Fruit fly (Drosophila melanogaster) whole organism, embryonic: Measurements from ENCODE around the gene mRpL3.

Experiments used
- Adf1 ChIP-seq: fragments of 200-800 bp; sonication (Bioruptor generic); IDR thresholded peaks from 2 replicates; pipeline ENCODE4 v1.3.6; 2022; ENCODE audit warnings: missing biosample characterization, missing genetic modification characterization
- Atf-2 ChIP-seq: fragments of 200-800 bp; sonication (Bioruptor generic); optimal IDR thresholded peaks from 2 replicates; lab custom pipeline; 2016; ENCODE audit warnings: missing biosample characterization, missing genetic modification characterization
- CG10321 ChIP-seq: fragments of 200-800 bp; sonication (Bioruptor generic); IDR thresholded peaks from 2 replicates; pipeline ENCODE4 v1.3.6; 2022; ENCODE audit warnings: missing biosample characterization, missing genetic modification characterization
- CG11247 ChIP-seq: fragments of 200-800 bp; sonication (Bioruptor generic); IDR thresholded peaks from 2 replicates; pipeline ENCODE4 v1.3.6; 2022; ENCODE audit warnings: missing biosample characterization, missing genetic modification characterization
- CG11560 ChIP-seq: fragments of 200-800 bp; sonication (Bioruptor generic); IDR thresholded peaks from 3 replicates; pipeline ENCODE4 v1.3.6; 2022; ENCODE audit warnings: missing biosample characterization, missing genetic modification characterization
- CG13424 ChIP-seq: fragments of 200-800 bp; sonication (Bioruptor generic); optimal IDR thresholded peaks from 2 replicates; lab custom pipeline; 2019; ENCODE audit warnings: missing biosample characterization, mild to moderate bottlenecking, missing genetic modification characterization, moderate library complexity
- CG13624 ChIP-seq: fragments of 200-800 bp; sonication (Bioruptor generic); optimal IDR thresholded peaks from 2 replicates; lab custom pipeline; 2016; ENCODE audit warnings: missing biosample characterization, missing genetic modification characterization
- CG13775 ChIP-seq: fragments of 200-800 bp; sonication (Bioruptor generic); optimal IDR thresholded peaks from 3 replicates; lab custom pipeline; 2017; ENCODE audit warnings: missing biosample characterization, mild to moderate bottlenecking, missing genetic modification characterization
- CG15269 ChIP-seq: fragments of 200-800 bp; sonication (Bioruptor generic); optimal IDR thresholded peaks from 2 replicates; lab custom pipeline; 2018; ENCODE audit warnings: missing biosample characterization, mild to moderate bottlenecking, missing genetic modification characterization, moderate library complexity
- CG15514 ChIP-seq: fragments of 200-800 bp; sonication (Bioruptor generic); optimal IDR thresholded peaks from 3 replicates; lab custom pipeline; 2017; ENCODE audit warnings: missing biosample characterization, missing genetic modification characterization, mild to moderate bottlenecking, moderate library complexity, missing genetic modification reagents
- CG1603 ChIP-seq: fragments of 200-800 bp; sonication (Bioruptor generic); optimal IDR thresholded peaks from 2 replicates; lab custom pipeline; 2019; ENCODE audit warnings: missing biosample characterization, mild to moderate bottlenecking, missing genetic modification characterization, moderate library complexity
- CG1647 ChIP-seq: fragments of 200-800 bp; sonication (Bioruptor generic); optimal IDR thresholded peaks from 3 replicates; lab custom pipeline; 2016; ENCODE audit warnings: missing biosample characterization, missing genetic modification characterization
- CG16813 ChIP-seq: fragments of 200-800 bp; sonication (Bioruptor generic); IDR thresholded peaks from 3 replicates; pipeline ENCODE4 v1.3.6; 2022; ENCODE audit warnings: missing biosample characterization, missing genetic modification characterization; ENCODE audit not compliant: partially characterized antibody
- CG18476 ChIP-seq: fragments of 200-800 bp; sonication (Bioruptor generic); optimal IDR thresholded peaks from 2 replicates; lab custom pipeline; 2016; ENCODE audit warnings: missing biosample characterization, mild to moderate bottlenecking, missing genetic modification characterization
- CG34376 ChIP-seq: fragments of 200-800 bp; sonication (Bioruptor generic); optimal IDR thresholded peaks from 2 replicates; lab custom pipeline; 2018; ENCODE audit warnings: missing biosample characterization, mild to moderate bottlenecking, missing genetic modification characterization
- CG3726 ChIP-seq: fragments of 200-800 bp; sonication (Bioruptor generic); IDR thresholded peaks from 3 replicates; pipeline ENCODE4, ENCODE4 v1.3.6; 2022; ENCODE audit warnings: missing biosample characterization, missing genetic modification characterization
- CG3847 ChIP-seq: fragments of 200-800 bp; sonication (Bioruptor generic); IDR thresholded peaks from 2 replicates; pipeline ENCODE4 v1.3.6; 2022; ENCODE audit warnings: missing biosample characterization, missing genetic modification characterization
- CG6272 ChIP-seq: fragments of 200-800 bp; sonication (Bioruptor generic); IDR thresholded peaks from 2 replicates; pipeline ENCODE4 v1.3.6; 2022; ENCODE audit warnings: missing biosample characterization, missing genetic modification characterization
- CG9876 ChIP-seq: fragments of 200-800 bp; sonication (Bioruptor generic); optimal IDR thresholded peaks from 2 replicates; lab custom pipeline; 2016; ENCODE audit warnings: missing biosample characterization, missing genetic modification characterization
- CkIIα-i1 ChIP-seq: fragments of 200-800 bp; sonication (Bioruptor generic); IDR thresholded peaks from 2 replicates; pipeline ENCODE4 v1.3.6; 2022; ENCODE audit warnings: missing biosample characterization, missing genetic modification characterization
- D19A ChIP-seq: fragments of 200-800 bp; optimal IDR thresholded peaks from 3 replicates; lab custom pipeline; 2019; ENCODE audit warnings: missing biosample characterization, mild to moderate bottlenecking, missing genetic modification characterization, moderate library complexity
- Dek ChIP-seq: fragments of 200-800 bp; sonication (Bioruptor generic); optimal IDR thresholded peaks from 3 replicates; lab custom pipeline; 2019; ENCODE audit warnings: missing biosample characterization, mild to moderate bottlenecking, missing genetic modification characterization, moderate library complexity
- Dip3 ChIP-seq: fragments of 200-800 bp; sonication (Bioruptor generic); optimal IDR thresholded peaks from 3 replicates; lab custom pipeline; 2016; ENCODE audit warnings: missing biosample characterization, missing genetic modification characterization
- GATAe ChIP-seq: fragments of 200-800 bp; sonication (Bioruptor generic); conservative IDR thresholded peaks from 2 replicates; pipeline ENCODE4 v1.3.6; 2022; ENCODE audit warnings: missing biosample characterization, missing genetic modification characterization
- HmgZ ChIP-seq: fragments of 200-800 bp; sonication (Bioruptor generic); optimal IDR thresholded peaks from 2 replicates; lab custom pipeline; 2018; ENCODE audit warnings: missing biosample characterization, mild to moderate bottlenecking, missing genetic modification characterization
- Lhr ChIP-seq: fragments of 200-800 bp; sonication (Bioruptor generic); optimal IDR thresholded peaks from 3 replicates; lab custom pipeline; 2017; ENCODE audit warnings: mild to moderate bottlenecking, missing biosample characterization, missing genetic modification reagents, missing genetic modification characterization
- Sox102F ChIP-seq: fragments of 200-800 bp; sonication (Bioruptor generic); optimal IDR thresholded peaks from 2 replicates; lab custom pipeline; 2018; ENCODE audit warnings: missing biosample characterization, mild to moderate bottlenecking, missing genetic modification characterization, moderate library complexity
- Trl ChIP-seq, 3 experiments: fragments of >200 bp in 2 of 3; fragments of 200-800 bp in 1 of 3; sonication (Bioruptor generic) in 1 of 3; optimal IDR thresholded peaks; 2 replicates in 1 of 3; 3 replicates in 2 of 3; lab custom pipeline; 2016 to 2017; ENCODE audit warnings: missing biosample characterization in 1 of 3, missing genetic modification characterization in 1 of 3
- Usf ChIP-seq: fragments of 200-800 bp; sonication (Bioruptor generic); optimal IDR thresholded peaks from 2 replicates; lab custom pipeline; 2017; ENCODE audit warnings: missing genotype, missing biosample characterization, missing genetic modification characterization
- Vsx1 ChIP-seq: fragments of 200-800 bp; sonication (Bioruptor generic); optimal IDR thresholded peaks from 2 replicates; lab custom pipeline; 2017; ENCODE audit warnings: missing biosample characterization, mild to moderate bottlenecking, missing genetic modification characterization, missing genetic modification reagents
- ab ChIP-seq: fragments of 200-800 bp; sonication (Bioruptor generic); optimal IDR thresholded peaks from 2 replicates; lab custom pipeline; 2016; ENCODE audit warnings: missing biosample characterization, missing genetic modification characterization
- bigmax ChIP-seq: fragments of 200-800 bp; sonication (Bioruptor generic); optimal IDR thresholded peaks from 2 replicates; lab custom pipeline; 2018; ENCODE audit warnings: missing biosample characterization, mild to moderate bottlenecking, missing genetic modification characterization
- chinmo ChIP-seq: fragments of 200-800 bp; sonication (Bioruptor generic); IDR thresholded peaks from 4 replicates; pipeline ENCODE4 v1.3.6; 2022; ENCODE audit warnings: missing biosample characterization, missing genetic modification characterization; ENCODE audit not compliant: partially characterized antibody
- dati ChIP-seq: fragments of 200-800 bp; sonication (Bioruptor generic); IDR thresholded peaks from 2 replicates; pipeline ENCODE4 v1.3.6; 2022; ENCODE audit warnings: missing biosample characterization, missing genetic modification characterization
- dimm ChIP-seq: fragments of 200-800 bp; sonication (Bioruptor generic); IDR thresholded peaks from 2 replicates; pipeline ENCODE4 v1.3.6; 2022; ENCODE audit warnings: missing biosample characterization, missing genetic modification characterization
- dysf ChIP-seq: fragments of 200-800 bp; sonication (Bioruptor generic); IDR thresholded peaks from 3 replicates; pipeline ENCODE4 v1.3.6; 2022; ENCODE audit warnings: missing biosample characterization, missing genetic modification characterization
- grn ChIP-seq: fragments of 200-800 bp; sonication (Bioruptor generic); optimal IDR thresholded peaks from 3 replicates; lab custom pipeline; 2017; ENCODE audit warnings: missing biosample characterization, missing genetic modification characterization
- gt ChIP-seq: fragments of 200-800 bp; sonication (Bioruptor generic); IDR thresholded peaks from 2 replicates; pipeline ENCODE4 v1.3.6; 2022; ENCODE audit warnings: missing biosample characterization, missing genetic modification characterization
- insv ChIP-seq, 2 experiments: fragments of 200-800 bp; sonication (Bioruptor generic); optimal IDR thresholded peaks; 3 replicates each; lab custom pipeline; 2016 to 2018; ENCODE audit warnings: missing biosample characterization in 2 of 2, missing genetic modification characterization in 2 of 2
- jumu ChIP-seq: fragments of 200-800 bp; sonication (Bioruptor generic); optimal IDR thresholded peaks from 3 replicates; lab custom pipeline; 2016; ENCODE audit warnings: missing biosample characterization, missing genetic modification characterization
- klu ChIP-seq: fragments of 200-800 bp; sonication (Bioruptor generic); IDR thresholded peaks from 2 replicates; pipeline ENCODE4 v1.3.6; 2022; ENCODE audit warnings: missing biosample characterization, missing genetic modification characterization
- mam ChIP-seq: fragments of 200-800 bp; sonication (Bioruptor generic); optimal IDR thresholded peaks from 3 replicates; lab custom pipeline; 2016; ENCODE audit warnings: missing biosample characterization, missing genetic modification characterization
- prd ChIP-seq, 3 experiments: fragments of >200 bp in 2 of 3; fragments of 200-800 bp in 1 of 3; sonication (Bioruptor generic) in 1 of 3; optimal IDR thresholded peaks in 2 of 3; IDR thresholded peaks in 1 of 3; 2 replicates in 2 of 3; 3 replicates in 1 of 3; pipeline versions ENCODE4 v1.3.6 to Lab custom; 2017 to 2022; ENCODE audit warnings: missing biosample characterization in 1 of 3, missing genetic modification characterization in 1 of 3
- pum ChIP-seq: fragments of 200-800 bp; sonication (Bioruptor generic); optimal IDR thresholded peaks from 2 replicates; lab custom pipeline; 2016; ENCODE audit warnings: missing biosample characterization, missing genetic modification characterization
- ranshi ChIP-seq: fragments of 200-800 bp; sonication (Bioruptor generic); IDR thresholded peaks from 2 replicates; pipeline ENCODE4 v1.3.6; 2022; ENCODE audit warnings: missing biosample characterization, missing genetic modification characterization
- sna ChIP-seq: fragments of 200-800 bp; sonication (Bioruptor generic); IDR thresholded peaks from 2 replicates; pipeline ENCODE4 v1.3.6; 2022; ENCODE audit warnings: missing biosample characterization, missing genetic modification characterization; ENCODE audit not compliant: partially characterized antibody
- stc ChIP-seq: fragments of 200-800 bp; sonication (Bioruptor generic); IDR thresholded peaks from 2 replicates; pipeline ENCODE4 v1.3.6; 2022; ENCODE audit warnings: missing biosample characterization, missing genetic modification characterization
- tio ChIP-seq: fragments of 200-800 bp; sonication (Bioruptor generic); optimal IDR thresholded peaks from 2 replicates; lab custom pipeline; 2017; ENCODE audit warnings: missing biosample characterization, missing genetic modification characterization, inconsistent platforms
- unc-4 ChIP-seq: fragments of 200-800 bp; sonication (Bioruptor generic); IDR thresholded peaks from 2 replicates; pipeline ENCODE4 v1.3.6; 2022; ENCODE audit warnings: missing biosample characterization, missing genetic modification characterization; ENCODE audit not compliant: partially characterized antibody

mRpL3 gene

DNA sequence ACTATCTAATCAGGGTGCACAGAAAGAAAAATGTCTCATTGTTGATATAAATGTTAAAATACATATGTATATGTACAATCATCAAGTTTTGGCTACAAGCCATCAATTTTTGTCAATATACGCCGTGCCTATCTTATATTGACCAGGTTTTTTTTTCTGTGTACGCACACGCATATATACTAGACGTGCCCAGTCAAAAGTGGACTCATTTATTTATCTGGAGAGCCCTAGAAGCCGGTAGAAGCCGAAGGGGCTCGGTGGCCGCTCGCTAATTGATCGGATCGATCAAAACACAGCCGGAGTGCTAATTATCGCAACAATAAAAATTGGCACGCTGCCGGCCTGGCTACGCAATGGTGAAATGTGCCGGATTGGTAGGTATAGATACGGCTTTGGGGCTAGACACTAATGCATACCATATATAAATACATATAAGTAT is 20.7 kb upstream of the mRpL3 start (continued):
- TF ChIP-seq dati (GFP tag; lab: Robert Waterston, UW) (peak; percentile 31; the same call in 1 of the 2 replicates), GATAe (GFP tag; lab: Robert Waterston, UW) (peak; percentile 97), grn (GFP tag; lab: Kevin White, UChicago) (peak; percentile 35), Dip3 (peak; percentile 57), jumu (GFP tag; lab: Kevin White, UChicago) (peak; percentile 44), CG34376 (GFP tag; lab: Kevin White, UChicago) (peak; percentile 66), Trl (optimal IDR thresholded peaks at IDR 0.05; lab: Kevin White, UChicago) (no peak), Trl (GFP tag; optimal IDR thresholded peaks at IDR 0.05; lab: Kevin White, UChicago) (peak; percentile 46), CG13424 (tag; lab: Kevin White, UChicago) (peak; percentile 77), Sox102F (no peak), Atf-2 (GFP tag; lab: Kevin White, UChicago) (peak; percentile 3), Lhr (GFP tag; lab: Kevin White, UChicago) (no peak), CG13624 (peak; percentile 40), sna (GFP tag; lab: Robert Waterston, UW) (no peak), Usf (no peak), Vsx1 (GFP tag; lab: Kevin White, UChicago) (peak; percentile 70), CG15269 (tag; lab: Kevin White, UChicago) (peak; percentile 80), CG6272 (GFP tag; lab: Robert Waterston, UW) (peak; percentile 9; the same call in 1 of the 2 replicates), ranshi (GFP tag; lab: Robert Waterston, UW) (peak; percentile 78), ab (GFP tag; lab: Kevin White, UChicago) (peak; percentile 4), Adf1 (peak; percentile 52; the same call in 1 of the 2 replicates), prd (optimal IDR thresholded peaks at IDR 0.05; lab: Kevin White, UChicago) (no peak), prd (GFP tag; IDR thresholded peaks at IDR 0.05; lab: Robert Waterston, UW) (peak; percentile 78), CG16813 (GFP tag; lab: Robert Waterston, UW) (no peak), tio (GFP tag; lab: Kevin White, UChicago) (no peak), CkIIα-i1 (no peak), CG11560 (tag; lab: Robert Waterston, UW) (peak; percentile 21; the same call in 1 of the 3 replicates), CG1603 (tag; lab: Kevin White, UChicago) (peak; percentile 56), gt (GFP tag; lab: Robert Waterston, UW) (no peak), CG15514 (GFP tag; lab: Kevin White, UChicago) (peak; percentile 79), stc (peak; percentile 78), chinmo (GFP tag; lab: Robert Waterston, UW) (no peak), pum (GFP tag; lab: Kevin White, UChicago) (peak; percentile 35), Dek (peak; percentile 80), klu (GFP tag; lab: Robert Waterston, UW) (peak; percentile 33; the same call in 1 of the 2 replicates), CG13775 (GFP tag; lab: Kevin White, UChicago) (peak; percentile 48), CG11247 (peak; percentile 64), dysf (GFP tag; lab: Robert Waterston, UW) (peak; percentile 83), insv (GFP tag; optimal IDR thresholded peaks at IDR 0.05; lab: Kevin White, UChicago) (peak in 1 of 2 experiments; percentile 27), dimm (GFP tag; lab: Robert Waterston, UW) (peak; percentile 14; the same call in 1 of the 2 replicates), bigmax (peak; percentile 21), CG3726 (GFP tag; lab: Robert Waterston, UW) (0 out of 3 replicates have a peak, but pooled peaks have one; percentile 13), CG9876 (GFP tag; lab: Kevin White, UChicago) (no peak), HmgZ (peak; percentile 88), unc-4 (GFP tag; lab: Robert Waterston, UW) (no peak), CG3847 (GFP tag; lab: Robert Waterston, UW) (peak; percentile 78), CG1647 (GFP tag; lab: Kevin White, UChicago) (no peak), CG18476 (GFP tag; lab: Kevin White, UChicago) (no peak), mam (GFP tag; lab: Kevin White, UChicago) (peak; percentile 69), CG10321 (GFP tag; lab: Robert Waterston, UW) (0 out of 2 replicates have a peak, but pooled peaks have one; percentile 29), D19A (tag; lab: Kevin White, UChicago) (peak; percentile 37)
